Fruit fly (Drosophila melanogaster): ENCODE data around the gene dgt2.

Gene dgt2

DNA sequence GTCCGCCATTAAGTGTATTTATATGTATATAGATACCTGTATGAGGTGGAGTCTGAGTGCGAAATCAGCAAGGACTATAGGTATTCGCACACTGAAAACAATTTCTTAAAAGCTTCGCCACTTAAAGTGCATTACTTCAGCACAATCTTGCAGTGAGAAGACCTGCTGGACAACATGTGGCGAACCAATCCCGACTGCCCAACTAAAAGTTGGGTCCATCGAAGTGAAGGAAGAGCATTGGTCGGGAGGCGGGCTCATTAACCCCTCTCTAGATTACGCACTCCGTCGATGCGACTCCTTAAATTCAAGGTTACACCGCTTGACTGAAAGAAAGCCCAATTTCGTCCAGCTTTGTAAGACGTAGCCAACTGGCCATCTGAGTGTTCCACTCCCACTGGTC is 23.5 kb downstream of the dgt2 start:
- TF ChIP-seq Crg-1 (GFP tag; optimal IDR thresholded peaks at IDR 0.05) (no peak), kay (GFP tag; ENCODE audit: borderline replicate concordance) (no peak), cic (GFP tag; optimal IDR thresholded peaks at IDR 0.05) (no peak), CG14711 (tag; optimal IDR thresholded peaks at IDR 0.05) (no peak), toe (GFP tag; optimal IDR thresholded peaks at IDR 0.05) (no peak), CG7101 (tag; optimal IDR thresholded peaks at IDR 0.05) (no peak), Hr96 (GFP tag; optimal IDR thresholded peaks at IDR 0.05) (no peak), CG12768 (GFP tag; optimal IDR thresholded peaks at IDR 0.05) (no peak)

DNA sequence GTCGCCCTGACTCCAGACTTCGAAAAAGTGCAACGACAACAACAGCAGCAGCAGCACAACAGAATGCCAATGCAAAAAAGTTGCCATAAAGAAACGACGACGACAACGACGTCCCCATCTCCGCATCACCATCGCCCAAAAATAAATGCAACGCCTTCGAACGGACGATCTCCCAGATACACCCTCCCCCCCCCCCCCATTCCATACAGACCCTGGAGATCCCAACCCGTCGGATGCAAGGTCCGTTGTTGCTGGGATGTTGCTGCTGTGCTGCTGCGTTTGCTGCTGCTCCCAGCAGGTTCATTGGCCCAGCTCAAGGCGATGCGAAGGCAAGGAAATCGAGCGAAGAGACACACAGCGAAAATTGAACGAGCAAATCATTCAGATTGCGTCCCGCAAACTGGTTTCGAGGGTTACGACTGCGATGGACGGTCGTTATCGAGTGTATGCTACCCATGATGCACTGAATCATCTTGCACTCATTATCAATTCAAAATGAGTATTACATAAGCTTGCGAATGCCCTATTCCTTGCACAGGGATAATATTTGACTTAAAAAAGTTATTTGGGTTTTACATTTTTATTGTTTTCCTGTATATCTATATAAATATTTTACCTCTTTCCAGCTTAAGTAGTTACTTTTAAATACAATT is 24.1 kb downstream of the dgt2 start:
- TF ChIP-seq CG7101 (tag; optimal IDR thresholded peaks at IDR 0.05) = no peak
- TF ChIP-seq toe (GFP tag; optimal IDR thresholded peaks at IDR 0.05) = no peak
- TF ChIP-seq CG5204 (GFP tag; optimal IDR thresholded peaks at IDR 0.05) = no peak
- no peak for TF ChIP-seq CG7045 (GFP tag; optimal IDR thresholded peaks at IDR 0.05)
- no peak for TF ChIP-seq CG1620 (GFP tag; optimal IDR thresholded peaks at IDR 0.05)
- TF ChIP-seq pad (GFP tag; optimal IDR thresholded peaks at IDR 0.05) = no peak
- no peak for TF ChIP-seq CG11617 (GFP tag; optimal IDR thresholded peaks at IDR 0.05)
- TF ChIP-seq cnc (optimal IDR thresholded peaks at IDR 0.05) = no peak
- no peak for TF ChIP-seq CG33017 (tag; optimal IDR thresholded peaks at IDR 0.05)
- TF ChIP-seq Hr96 (GFP tag; optimal IDR thresholded peaks at IDR 0.05) = no peak
- TF ChIP-seq CG14711 (tag; optimal IDR thresholded peaks at IDR 0.05) = no peak
- TF ChIP-seq cic (GFP tag; optimal IDR thresholded peaks at IDR 0.05) = no peak

DNA sequence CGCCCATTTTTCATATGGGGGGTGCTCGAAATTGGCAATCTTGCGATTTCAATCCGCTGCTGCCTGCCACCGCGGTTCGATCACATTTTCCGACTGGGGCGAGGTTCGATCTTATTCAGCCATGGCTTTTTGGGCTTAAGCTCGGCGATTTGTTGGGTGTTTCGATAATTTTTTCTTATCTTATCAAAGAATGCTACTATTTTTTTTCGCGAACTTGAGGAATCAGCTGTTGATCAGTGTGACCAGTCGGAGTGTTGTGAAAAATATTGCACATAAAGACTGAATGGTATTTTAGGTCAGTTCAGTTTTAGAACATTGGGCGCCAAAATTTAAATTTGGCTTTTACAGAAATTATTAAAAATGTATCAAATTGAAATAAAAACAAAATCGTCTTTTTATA is 31.0 kb downstream of the dgt2 start, which contains the start of gene Wdr81:
Gene Wdr81 (minus strand): TSS at position 226 of the 400 bp plus-strand sequence.
- peak; percentile 56 for TF ChIP-seq bab1 (GFP tag; optimal IDR thresholded peaks at IDR 0.05)
- TF ChIP-seq Clk (GFP tag; optimal IDR thresholded peaks at IDR 0.05) = no peak
- TF ChIP-seq pad (GFP tag; optimal IDR thresholded peaks at IDR 0.05) = no peak
- TF ChIP-seq CG7101 (tag; optimal IDR thresholded peaks at IDR 0.05) = no peak
- no peak for TF ChIP-seq cnc (optimal IDR thresholded peaks at IDR 0.05)

DNA sequence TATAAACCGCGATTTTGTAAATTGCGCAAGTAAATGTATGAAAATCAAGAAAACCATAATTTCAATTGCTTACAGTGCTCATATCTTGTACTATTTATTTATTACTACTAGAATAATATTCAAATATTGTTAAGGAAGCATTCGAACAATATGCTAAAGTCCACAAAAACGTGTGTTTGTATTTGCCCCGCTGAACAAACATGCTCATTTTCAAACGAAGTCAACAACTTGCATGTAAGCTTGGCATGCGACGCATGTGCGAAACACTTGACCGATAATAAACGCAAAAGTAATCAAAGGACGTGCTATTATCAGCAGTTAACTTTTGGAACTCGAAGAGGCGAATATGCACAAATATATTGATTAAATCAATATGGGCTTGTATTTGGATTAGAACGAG is 31.5 kb downstream of the dgt2 start:
- TF ChIP-seq CG12768 (GFP tag; optimal IDR thresholded peaks at IDR 0.05) = no peak
- TF ChIP-seq CG7045 (GFP tag; optimal IDR thresholded peaks at IDR 0.05) = peak; percentile 22
- TF ChIP-seq kay (GFP tag; ENCODE audit: borderline replicate concordance) = peak; percentile 63
- TF ChIP-seq CG14711 (tag; optimal IDR thresholded peaks at IDR 0.05) = no peak
- TF ChIP-seq CG1620 (GFP tag; optimal IDR thresholded peaks at IDR 0.05) = peak; percentile 38
- peak; percentile 58 for TF ChIP-seq CG11617 (GFP tag; optimal IDR thresholded peaks at IDR 0.05)
- no peak for TF ChIP-seq Hr96 (GFP tag; optimal IDR thresholded peaks at IDR 0.05)
- TF ChIP-seq Crg-1 (GFP tag; optimal IDR thresholded peaks at IDR 0.05) = peak; percentile 77
- TF ChIP-seq CG7101 (tag; optimal IDR thresholded peaks at IDR 0.05) = peak; percentile 79
- TF ChIP-seq Clk (GFP tag; optimal IDR thresholded peaks at IDR 0.05) = no peak
- TF ChIP-seq cic (GFP tag; optimal IDR thresholded peaks at IDR 0.05) = peak; percentile 1
- TF ChIP-seq CG33017 (tag; optimal IDR thresholded peaks at IDR 0.05) = peak; percentile 8
- no peak for TF ChIP-seq toe (GFP tag; optimal IDR thresholded peaks at IDR 0.05)
- no peak for TF ChIP-seq CG5204 (GFP tag; optimal IDR thresholded peaks at IDR 0.05)
- TF ChIP-seq Mnt (GFP tag; optimal IDR thresholded peaks at IDR 0.05) = peak; percentile 63
- TF ChIP-seq bab1 (GFP tag; optimal IDR thresholded peaks at IDR 0.05) = no peak
- no peak for TF ChIP-seq pad (GFP tag; optimal IDR thresholded peaks at IDR 0.05)
- TF ChIP-seq tj (GFP tag; optimal IDR thresholded peaks at IDR 0.05) = no peak
- TF ChIP-seq cnc (optimal IDR thresholded peaks at IDR 0.05) = no peak
- peak; percentile 66 for TF ChIP-seq ovo (GFP tag; optimal IDR thresholded peaks at IDR 0.05)

DNA sequence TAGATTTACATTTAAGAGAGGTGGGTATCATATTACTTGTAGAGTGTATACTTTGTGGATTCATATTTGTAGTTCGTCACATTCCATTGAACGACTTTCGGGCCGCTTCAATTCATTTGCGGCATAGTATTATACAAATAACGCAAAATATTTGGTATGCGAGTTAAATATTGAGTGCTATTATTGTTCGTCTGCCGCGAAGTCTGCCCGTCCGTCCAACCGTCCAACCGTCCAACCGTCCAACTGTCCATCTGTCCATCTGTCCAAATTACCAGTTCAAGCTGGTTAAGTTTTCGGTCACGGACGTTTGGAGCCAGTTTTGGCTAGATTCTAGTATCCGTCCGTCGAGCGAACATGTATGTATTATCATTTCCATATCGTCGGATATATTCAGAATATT is 34.4 kb downstream of the dgt2 start:
- no peak for TF ChIP-seq Mnt (GFP tag; optimal IDR thresholded peaks at IDR 0.05)
- no peak for TF ChIP-seq CG7101 (tag; optimal IDR thresholded peaks at IDR 0.05)
- TF ChIP-seq toe (GFP tag; optimal IDR thresholded peaks at IDR 0.05) = no peak
- no peak for TF ChIP-seq CG33017 (tag; optimal IDR thresholded peaks at IDR 0.05)
- no peak for TF ChIP-seq Clk (GFP tag; optimal IDR thresholded peaks at IDR 0.05)
- TF ChIP-seq CG12768 (GFP tag; optimal IDR thresholded peaks at IDR 0.05) = no peak
- no peak for TF ChIP-seq kay (GFP tag; ENCODE audit: borderline replicate concordance)
- TF ChIP-seq CG14711 (tag; optimal IDR thresholded peaks at IDR 0.05) = no peak

DNA sequence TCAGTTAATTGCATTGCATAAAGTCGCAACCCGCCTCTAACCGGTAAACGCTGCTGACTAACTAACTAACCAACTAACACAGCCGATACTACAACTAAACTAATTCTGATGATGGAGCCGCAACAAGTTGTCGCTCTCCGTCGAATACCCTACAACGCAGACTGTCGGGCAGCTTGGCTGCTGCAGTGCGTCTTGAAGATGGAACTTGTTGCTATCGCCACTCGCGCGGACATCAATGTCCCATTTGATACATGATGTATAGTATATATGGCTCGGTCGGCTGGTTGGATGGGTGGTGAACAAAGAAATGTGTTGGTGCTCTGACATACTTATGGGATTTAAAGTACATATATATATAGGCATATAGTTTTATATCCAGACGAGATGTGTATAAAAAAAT is 35.8 kb downstream of the dgt2 start:
- TF ChIP-seq CG7101 (tag; optimal IDR thresholded peaks at IDR 0.05) = no peak
- TF ChIP-seq bab1 (GFP tag; optimal IDR thresholded peaks at IDR 0.05) = no peak
- TF ChIP-seq pad (GFP tag; optimal IDR thresholded peaks at IDR 0.05) = no peak
- TF ChIP-seq cic (GFP tag; optimal IDR thresholded peaks at IDR 0.05) = no peak
- peak; percentile 12 for TF ChIP-seq ovo (GFP tag; optimal IDR thresholded peaks at IDR 0.05)
- no peak for TF ChIP-seq Mnt (GFP tag; optimal IDR thresholded peaks at IDR 0.05)
- no peak for TF ChIP-seq Crg-1 (GFP tag; optimal IDR thresholded peaks at IDR 0.05)
- no peak for TF ChIP-seq CG7045 (GFP tag; optimal IDR thresholded peaks at IDR 0.05)
- no peak for TF ChIP-seq cnc (optimal IDR thresholded peaks at IDR 0.05)
- peak; percentile 6 for TF ChIP-seq CG12768 (GFP tag; optimal IDR thresholded peaks at IDR 0.05)
- TF ChIP-seq Hr96 (GFP tag; optimal IDR thresholded peaks at IDR 0.05) = no peak
- no peak for TF ChIP-seq CG5204 (GFP tag; optimal IDR thresholded peaks at IDR 0.05)
- TF ChIP-seq CG1620 (GFP tag; optimal IDR thresholded peaks at IDR 0.05) = no peak
- TF ChIP-seq CG33017 (tag; optimal IDR thresholded peaks at IDR 0.05) = no peak
- TF ChIP-seq kay (GFP tag; ENCODE audit: borderline replicate concordance) = peak; percentile 49
- TF ChIP-seq CG14711 (tag; optimal IDR thresholded peaks at IDR 0.05) = no peak
- no peak for TF ChIP-seq CG11617 (GFP tag; optimal IDR thresholded peaks at IDR 0.05)
- TF ChIP-seq Clk (GFP tag; optimal IDR thresholded peaks at IDR 0.05) = no peak
- no peak for TF ChIP-seq tj (GFP tag; optimal IDR thresholded peaks at IDR 0.05)
- TF ChIP-seq toe (GFP tag; optimal IDR thresholded peaks at IDR 0.05) = no peak

Measured in whole organism, adult.